Fruit fly (Drosophila melanogaster) whole organism, wandering third instar larva: ENCODE measurements around the gene ND-13A.
A peak's percentile ranks its signal among the peaks of the same experiment; 100 is the strongest.

ENCODE experiments used
- Myc ChIP-seq: fragments of >200 bp; optimal IDR thresholded peaks from 2 replicates; lab custom pipeline; 2017
- OdsH ChIP-seq: fragments of 200-800 bp; sonication (Bioruptor generic); optimal IDR thresholded peaks from 2 replicates; lab custom pipeline; 2016; ENCODE audit warnings: missing biosample characterization, mild to moderate bottlenecking, missing genetic modification characterization
- foxo ChIP-seq, 2 experiments: fragments of 200-800 bp; sonication (Bioruptor generic); optimal IDR thresholded peaks; 2 replicates in 1 of 2; 3 replicates in 1 of 2; lab custom pipeline; 2016 to 2017; ENCODE audit warnings: missing biosample characterization in 2 of 2, missing genetic modification characterization in 2 of 2
- fru ChIP-seq: fragments of 200-800 bp; sonication (Bioruptor generic); optimal IDR thresholded peaks from 3 replicates; lab custom pipeline; 2016; ENCODE audit warnings: missing biosample characterization, mild to moderate bottlenecking, missing genetic modification characterization
- h ChIP-seq: fragments of 200-800 bp; sonication (Bioruptor generic); optimal IDR thresholded peaks from 3 replicates; lab custom pipeline; 2016; ENCODE audit warnings: missing biosample characterization, mild to moderate bottlenecking, missing genetic modification characterization
- lola ChIP-seq: fragments of >200 bp; optimal IDR thresholded peaks from 2 replicates; lab custom pipeline; 2017; ENCODE audit warnings: missing biosample characterization, missing genetic modification characterization
- usp ChIP-seq: fragments of >200 bp; optimal IDR thresholded peaks from 2 replicates; lab custom pipeline; 2017; ENCODE audit warnings: missing biosample characterization, missing genetic modification characterization
- woc ChIP-seq: sonication (Bioruptor generic); optimal IDR thresholded peaks from 2 replicates; lab custom pipeline; 2016; ENCODE audit warnings: missing biosample characterization, mild to moderate bottlenecking, missing genetic modification characterization

DNA sequence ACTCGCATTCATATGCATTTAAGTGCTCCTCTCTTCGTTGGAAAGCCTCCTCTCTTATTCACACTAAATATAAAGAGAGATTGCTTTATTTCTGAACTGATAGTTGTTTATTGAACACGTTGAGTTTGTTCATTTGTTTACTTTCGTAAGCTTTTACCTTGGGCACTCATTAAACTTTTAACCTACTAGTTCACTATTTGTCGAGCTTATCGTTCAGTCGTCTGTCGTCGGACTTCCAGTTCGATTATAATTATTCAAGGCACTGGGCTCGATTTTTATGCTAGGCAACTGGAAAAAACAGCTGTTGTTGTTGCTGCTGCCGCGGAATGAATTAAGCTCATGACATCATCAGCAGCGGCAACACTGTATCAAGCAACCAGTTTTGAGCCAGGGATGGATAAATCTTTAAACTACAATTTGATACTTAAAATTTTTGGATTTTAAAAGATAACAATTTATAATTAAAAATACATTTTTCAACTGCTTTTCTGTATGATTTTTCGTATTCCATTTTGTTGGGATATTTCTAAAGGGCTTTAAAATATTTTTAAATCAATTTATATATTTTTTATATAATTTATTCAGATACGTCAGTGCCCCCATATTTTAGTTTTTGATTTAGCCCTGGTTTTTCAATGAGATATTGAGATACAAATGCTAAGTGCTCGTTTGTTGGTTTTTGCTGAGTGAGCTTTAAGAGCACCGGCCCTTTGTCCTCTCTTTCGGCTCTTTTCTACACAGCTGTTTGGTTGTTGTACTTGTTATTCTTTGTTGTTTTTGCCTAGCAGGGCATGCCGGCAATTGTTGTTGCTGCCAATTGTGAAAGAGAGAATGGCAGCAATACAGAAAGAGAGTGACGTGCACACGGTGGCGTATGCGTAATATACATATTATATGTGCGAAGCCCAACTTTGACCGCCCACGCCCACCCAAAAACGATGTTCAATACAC, 45.4 kb upstream of the ND-13A start:
- peak; percentile 93 for TF ChIP-seq OdsH
- TF ChIP-seq fru (GFP tag; lab: Kevin White, UChicago), result peak; percentile 89
- TF ChIP-seq usp (GFP tag; lab: Kevin White, UChicago), result no peak
- no peak for TF ChIP-seq Myc (lab: Kevin White, UChicago)
- TF ChIP-seq h, result peak; percentile 85
- peak; percentile 65 for TF ChIP-seq woc (GFP tag; lab: Kevin White, UChicago)
- peak in 1 of 2 experiments; percentile 93 for TF ChIP-seq foxo (GFP tag; optimal IDR thresholded peaks at IDR 0.05; lab: Kevin White, UChicago)
- TF ChIP-seq lola (GFP tag; lab: Kevin White, UChicago), result no peak
